Worm (Caenorhabditis elegans) whole organism, young adult: ENCODE results near the gene T13F3.8.

Experiments
- B0035.1 ChIP-seq: sonication (generic microtip); optimal IDR thresholded peaks from 2 replicates; lab custom pipeline; 2016; ENCODE audit warnings: missing genetic modification characterization, mild to moderate bottlenecking, missing compliant biosample characterization, missing genotype, missing genetic modification reagents
- C17E4.6 ChIP-seq: fragments of 200-800 bp; sonication (Bioruptor generic); IDR thresholded peaks from 2 replicates; pipeline ENCODE4 v1.3.6; 2022; ENCODE audit warnings: missing genetic modification reagents, missing genetic modification characterization, missing compliant biosample characterization
- F10E7.11 ChIP-seq: sonication (generic microtip); optimal IDR thresholded peaks from 2 replicates; lab custom pipeline; 2017; ENCODE audit warnings: mild to moderate bottlenecking, missing genetic modification characterization, moderate library complexity, missing compliant biosample characterization
- F23B12.7 ChIP-seq: sonication (generic microtip); optimal IDR thresholded peaks from 2 replicates; lab custom pipeline; 2017; ENCODE audit warnings: missing genetic modification characterization, mild to moderate bottlenecking, missing compliant biosample characterization, antibody characterized with exemption, moderate library complexity; ENCODE audit not compliant: insufficient read depth
- F33H1.4 ChIP-seq: fragments of 200-800 bp; sonication (Bioruptor generic); IDR thresholded peaks from 2 replicates; pipeline ENCODE4 v1.3.6; 2022; ENCODE audit warnings: missing genetic modification reagents, missing genetic modification characterization, missing compliant biosample characterization
- T07F8.4 ChIP-seq: sonication (generic microtip); optimal IDR thresholded peaks from 2 replicates; lab custom pipeline; 2016; ENCODE audit warnings: mild to moderate bottlenecking, missing genetic modification characterization, moderate library complexity, missing compliant biosample characterization
- Y67H2A.10 ChIP-seq: fragments of 200-800 bp; sonication (Bioruptor generic); conservative IDR thresholded peaks from 2 replicates; pipeline ENCODE4 v1.3.6; 2022; ENCODE audit warnings: missing genetic modification reagents, missing genetic modification characterization, missing compliant biosample characterization
- ZK185.1 ChIP-seq: sonication (generic microtip); optimal IDR thresholded peaks from 2 replicates; lab custom pipeline; 2016; ENCODE audit warnings: mild to moderate bottlenecking, missing genetic modification characterization, missing compliant biosample characterization; ENCODE audit not compliant: poor library complexity, severe bottlenecking
- aptf-2 ChIP-seq: fragments of 200-800 bp; sonication (Bioruptor generic); conservative IDR thresholded peaks from 2 replicates; pipeline ENCODE4 v1.3.6; 2022; ENCODE audit warnings: missing genetic modification reagents, missing genetic modification characterization, missing compliant biosample characterization
- cebp-1 ChIP-seq, 2 experiments: fragments of 200-800 bp in 1 of 2; sonication (Bioruptor generic) in 1 of 2; sonication (generic microtip) in 1 of 2; IDR thresholded peaks in 1 of 2; optimal IDR thresholded peaks in 1 of 2; 2 replicates each; pipeline versions ENCODE4 v1.3.6 to Lab custom; 2017 to 2022; ENCODE audit warnings: missing compliant biosample characterization in 2 of 2, missing genetic modification characterization in 2 of 2, mild to moderate bottlenecking in 1 of 2, missing genetic modification reagents in 1 of 2, moderate library complexity in 1 of 2
- ceh-79 ChIP-seq: sonication (generic microtip); optimal IDR thresholded peaks from 2 replicates; lab custom pipeline; 2017; ENCODE audit warnings: mild to moderate bottlenecking, missing genetic modification characterization, missing compliant biosample characterization
- ceh-91 ChIP-seq: fragments of 200-800 bp; sonication (Bioruptor generic); IDR thresholded peaks from 2 replicates; pipeline ENCODE4 v1.3.6; 2022; ENCODE audit warnings: missing genetic modification reagents, missing genetic modification characterization, missing compliant biosample characterization
- chd-7 ChIP-seq: sonication (generic microtip); optimal IDR thresholded peaks from 2 replicates; lab custom pipeline; 2016; ENCODE audit warnings: mild to moderate bottlenecking, missing genetic modification characterization, moderate library complexity, missing compliant biosample characterization
- hlh-26 ChIP-seq: fragments of 200-800 bp; sonication (Bioruptor generic); conservative IDR thresholded peaks from 2 replicates; pipeline ENCODE4 v1.3.6; 2022; ENCODE audit warnings: missing genetic modification reagents, missing genetic modification characterization, missing compliant biosample characterization
- let-607 ChIP-seq, 2 experiments: fragments of 200-800 bp in 1 of 2; sonication (Bioruptor generic) in 1 of 2; sonication (generic microtip) in 1 of 2; optimal IDR thresholded peaks; 2 replicates each; lab custom pipeline; 2016 to 2018; ENCODE audit warnings: mild to moderate bottlenecking in 2 of 2, missing compliant biosample characterization in 2 of 2, missing genetic modification characterization in 2 of 2, moderate library complexity in 2 of 2, missing genotype in 1 of 2
- lin-26 ChIP-seq: fragments of 200-800 bp; sonication (Bioruptor generic); IDR thresholded peaks from 2 replicates; pipeline ENCODE4 v1.3.6; 2022; ENCODE audit warnings: missing genetic modification reagents, missing genetic modification characterization, missing compliant biosample characterization
- lin-35 ChIP-seq, 3 experiments: fragments of 150-350 bp in 2 of 3; sonication (generic microtip) in 1 of 3; optimal IDR thresholded peaks; 2 replicates each; lab custom pipeline; 2014 to 2018; ENCODE audit warnings: missing biosample characterization in 3 of 3, missing genetic modification characterization in 3 of 3, missing genetic modification reagents in 3 of 3
- mcd-1 ChIP-seq: fragments of 200-800 bp; sonication (Bioruptor generic); IDR thresholded peaks from 2 replicates; pipeline ENCODE4 v1.3.6; 2022; ENCODE audit warnings: missing genetic modification reagents, missing genetic modification characterization, missing compliant biosample characterization
- mel-28 ChIP-seq: sonication (generic microtip); optimal IDR thresholded peaks from 2 replicates; lab custom pipeline; 2016; ENCODE audit warnings: borderline replicate concordance, mild to moderate bottlenecking, missing genetic modification characterization, missing compliant biosample characterization
- nfya-1 ChIP-seq: sonication (generic microtip); optimal IDR thresholded peaks from 2 replicates; lab custom pipeline; 2017; ENCODE audit warnings: antibody characterized with exemption, missing compliant biosample characterization, missing genetic modification characterization, borderline replicate concordance; ENCODE audit not compliant: insufficient read depth
- nhr-120 ChIP-seq: fragments of 200-800 bp; sonication (Bioruptor generic); IDR thresholded peaks from 2 replicates; pipeline ENCODE4 v1.3.6; 2022; ENCODE audit warnings: missing genetic modification characterization, missing compliant biosample characterization
- nhr-179 ChIP-seq: sonication (generic microtip); optimal IDR thresholded peaks from 2 replicates; lab custom pipeline; 2016; ENCODE audit warnings: mild to moderate bottlenecking, missing genetic modification characterization, missing compliant biosample characterization
- snpc-1.3 ChIP-seq: sonication (generic microtip); optimal IDR thresholded peaks from 2 replicates; lab custom pipeline; 2017; ENCODE audit warnings: missing genetic modification characterization, mild to moderate bottlenecking, missing compliant biosample characterization, antibody characterized with exemption, moderate library complexity, missing genotype, missing genetic modification reagents; ENCODE audit not compliant: insufficient read depth
- snpc-3.4 ChIP-seq: sonication (generic microtip); optimal IDR thresholded peaks from 2 replicates; lab custom pipeline; 2017; ENCODE audit warnings: missing genetic modification characterization, mild to moderate bottlenecking, missing compliant biosample characterization, antibody characterized with exemption, moderate library complexity, missing genotype, missing genetic modification reagents
- snpc-4 ChIP-seq, 5 experiments: fragments of 150-350 bp in 1 of 5; sonication (generic microtip) in 4 of 5; optimal IDR thresholded peaks; 2 replicates each; lab custom pipeline; 2014 to 2018; ENCODE audit warnings: missing genetic modification characterization in 5 of 5, missing biosample characterization in 3 of 5, antibody characterized with exemption in 2 of 5, mild to moderate bottlenecking in 2 of 5, missing compliant biosample characterization in 2 of 5, missing genotype in 2 of 5, moderate library complexity in 2 of 5, missing genetic modification reagents in 1 of 5
- zim-3 ChIP-seq: sonication (generic microtip); optimal IDR thresholded peaks from 2 replicates; lab custom pipeline; 2017; ENCODE audit warnings: mild to moderate bottlenecking, missing genetic modification characterization, moderate library complexity, missing compliant biosample characterization
- ztf-18 ChIP-seq: sonication (generic microtip); optimal IDR thresholded peaks from 2 replicates; lab custom pipeline; 2016; ENCODE audit warnings: missing genotype, mild to moderate bottlenecking, missing genetic modification characterization, missing compliant biosample characterization
- ztf-25 ChIP-seq: fragments of 200-800 bp; sonication (Bioruptor generic); IDR thresholded peaks from 2 replicates; pipeline ENCODE4 v1.3.6; 2022; ENCODE audit warnings: missing genetic modification reagents, missing genetic modification characterization, missing compliant biosample characterization
- ztf-26 ChIP-seq: sonication (generic microtip); optimal IDR thresholded peaks from 2 replicates; lab custom pipeline; 2017; ENCODE audit warnings: missing genetic modification characterization, missing compliant biosample characterization

T13F3.8 gene

ce11 chrV:16225524-16226116 is 44.0 kb upstream of the T13F3.8 start (continued):
- TF ChIP-seq ztf-25 (no peak), nhr-179 (tag; lab: Kevin White, UChicago) (no peak), zim-3 (no peak)

- TF ChIP-seq snpc-4 (GFP tag; optimal IDR thresholded peaks at IDR 0.05; lab: Kevin White, UChicago) (no peak), snpc-4 (tag; optimal IDR thresholded peaks at IDR 0.05; lab: Kevin White, UChicago) (no peak), nhr-179 (tag; lab: Kevin White, UChicago) (no peak), ztf-18 (tag; lab: Kevin White, UChicago) (no peak), hlh-26 (GFP tag; lab: Robert Waterston, UW) (no peak), mel-28 (tag; lab: Kevin White, UChicago) (no peak), Y67H2A.10 (GFP tag; lab: Robert Waterston, UW) (no peak), cebp-1 (GFP tag; IDR thresholded peaks at IDR 0.05; lab: Robert Waterston, UW) (no peak), cebp-1 (tag; optimal IDR thresholded peaks at IDR 0.05; lab: Kevin White, UChicago) (no peak), C17E4.6 (no peak)
Observed at ce11 chrV:16226581-16226980, 43.0 kb upstream of the T13F3.8 start, which contains the start of gene F11A5.13. Gene F11A5.13 (minus strand): TSS chrV:16226681.

- no peak for TF ChIP-seq let-607 (tag; optimal IDR thresholded peaks at IDR 0.05; lab: Kevin White, UChicago)
- no peak for TF ChIP-seq C17E4.6
- TF ChIP-seq snpc-1.3 (tag; lab: Kevin White, UChicago) = no peak
- TF ChIP-seq ceh-79 (tag; lab: Kevin White, UChicago) = no peak
- no peak for TF ChIP-seq snpc-3.4 (tag; lab: Kevin White, UChicago)
- TF ChIP-seq ZK185.1 (tag; lab: Kevin White, UChicago) = no peak
- TF ChIP-seq B0035.1 (tag; lab: Kevin White, UChicago) = no peak
- no peak for TF ChIP-seq aptf-2 (GFP tag; lab: Robert Waterston, UW)
- TF ChIP-seq F33H1.4 (GFP tag; lab: Robert Waterston, UW) = no peak
- TF ChIP-seq lin-35 (GFP tag; optimal IDR thresholded peaks at IDR 0.05; lab: Kevin White, UChicago) = no peak
Observed at ce11 chrV:16229439-16229838, 40.2 kb upstream of the T13F3.8 start.

- TF ChIP-seq T07F8.4 (no peak), chd-7 (no peak), ztf-26 (tag; lab: Kevin White, UChicago) (no peak), lin-26 (no peak), nhr-120 (GFP tag; lab: Robert Waterston, UW) (no peak), F10E7.11 (tag; lab: Kevin White, UChicago) (no peak), F23B12.7 (tag; lab: Kevin White, UChicago) (no peak), B0035.1 (tag; lab: Kevin White, UChicago) (no peak), mcd-1 (GFP tag; lab: Robert Waterston, UW) (no peak), nfya-1 (tag; lab: Kevin White, UChicago) (no peak), ceh-91 (GFP tag; lab: Robert Waterston, UW) (no peak)
Observed at ce11 chrV:16229896-16230295, 39.7 kb upstream of the T13F3.8 start, which contains the start of the genes F21H7.2 and F21H7.12. Gene F21H7.2 (minus strand): TSS chrV:16229996. Gene F21H7.12 (plus strand): TSS chrV:16230165.
